Worm (Caenorhabditis elegans): Measurements from ENCODE around the gene K03H1.7.

DNA sequence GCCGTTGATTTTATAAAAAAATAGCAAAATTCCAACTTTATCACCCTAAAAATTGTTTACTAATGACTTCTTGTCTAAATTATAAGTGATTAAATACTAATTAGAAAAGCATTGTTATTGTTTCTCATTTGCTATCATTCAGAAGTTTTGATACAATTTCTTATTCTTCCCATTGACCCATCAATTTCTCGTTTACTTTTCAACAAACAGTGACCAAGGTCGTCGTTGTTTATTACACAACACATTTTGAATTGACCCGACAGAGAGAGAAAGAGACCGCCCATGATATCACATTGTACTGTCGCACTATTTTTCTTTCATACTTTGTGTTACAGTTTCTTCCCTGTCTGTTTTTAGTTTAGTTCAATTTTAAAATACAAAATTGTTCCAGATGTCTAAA, 19.8 kb upstream of the K03H1.7 start, which contains the start of gene ttr-2:
- TF ChIP-seq flt-1 (GFP tag; IDR thresholded peaks at IDR 0.05) (no peak), med-1 (GFP tag; optimal IDR thresholded peaks at IDR 0.05; ENCODE audit: insufficient read depth) (no peak), cog-1 (tag; optimal IDR thresholded peaks at IDR 0.05) (no peak)
